Fruit fly (Drosophila melanogaster) whole organism, embryonic: ENCODE results near the gene cno.

Source experiments
- Bteb2 ChIP-seq: fragments of 200-800 bp; sonication (Bioruptor generic); optimal IDR thresholded peaks from 2 replicates; lab custom pipeline; 2016; ENCODE audit warnings: missing biosample characterization, missing genetic modification characterization
- CG10267 ChIP-seq: fragments of 200-800 bp; sonication (Bioruptor generic); optimal IDR thresholded peaks from 2 replicates; lab custom pipeline; 2018; ENCODE audit warnings: missing biosample characterization, mild to moderate bottlenecking, missing genetic modification characterization, moderate library complexity
- CG10321 ChIP-seq: fragments of 200-800 bp; sonication (Bioruptor generic); IDR thresholded peaks from 2 replicates; pipeline ENCODE4 v1.3.6; 2022; ENCODE audit warnings: missing biosample characterization, missing genetic modification characterization
- CG10431 ChIP-seq: fragments of 200-800 bp; sonication (Bioruptor generic); optimal IDR thresholded peaks from 3 replicates; lab custom pipeline; 2018; ENCODE audit warnings: missing biosample characterization, mild to moderate bottlenecking, missing genetic modification characterization
- CG11456 ChIP-seq: fragments of 200-800 bp; sonication (Bioruptor generic); IDR thresholded peaks from 3 replicates; pipeline ENCODE4 v1.3.6; 2022; ENCODE audit warnings: missing biosample characterization, missing genetic modification characterization
- CG12942 ChIP-seq: fragments of 200-800 bp; sonication (Bioruptor generic); optimal IDR thresholded peaks from 3 replicates; lab custom pipeline; 2016; ENCODE audit warnings: missing biosample characterization, missing genetic modification characterization
- CG13775 ChIP-seq: fragments of 200-800 bp; sonication (Bioruptor generic); optimal IDR thresholded peaks from 3 replicates; lab custom pipeline; 2017; ENCODE audit warnings: missing biosample characterization, mild to moderate bottlenecking, missing genetic modification characterization
- CG13894 ChIP-seq: fragments of 200-800 bp; sonication (Bioruptor generic); optimal IDR thresholded peaks from 3 replicates; lab custom pipeline; 2018; ENCODE audit warnings: missing biosample characterization, mild to moderate bottlenecking, missing genetic modification characterization, moderate library complexity
- CG14667 ChIP-seq: fragments of 200-800 bp; sonication (Bioruptor generic); IDR thresholded peaks from 2 replicates; pipeline ENCODE4 v1.3.6; 2022; ENCODE audit warnings: missing biosample characterization, missing genetic modification characterization
- CG14965 ChIP-seq: fragments of 200-800 bp; sonication (Bioruptor generic); optimal IDR thresholded peaks from 2 replicates; lab custom pipeline; 2016; ENCODE audit warnings: missing biosample characterization, missing genetic modification characterization, borderline replicate concordance
- CG16779 ChIP-seq: fragments of 200-800 bp; sonication (Bioruptor generic); IDR thresholded peaks from 2 replicates; pipeline ENCODE4 v1.3.6; 2022; ENCODE audit warnings: missing biosample characterization, missing genetic modification characterization
- CG1792 ChIP-seq: fragments of 200-800 bp; sonication (Bioruptor generic); optimal IDR thresholded peaks from 2 replicates; lab custom pipeline; 2016; ENCODE audit warnings: missing biosample characterization, missing genetic modification characterization
- CG31441 ChIP-seq: fragments of 200-800 bp; sonication (Bioruptor generic); IDR thresholded peaks from 2 replicates; pipeline ENCODE4 v1.3.6; 2022; ENCODE audit warnings: missing biosample characterization, missing genetic modification characterization
- CG43689 ChIP-seq: fragments of 200-800 bp; sonication (Bioruptor generic); IDR thresholded peaks from 2 replicates; pipeline ENCODE4 v1.3.6; 2022; ENCODE audit warnings: missing biosample characterization, missing genetic modification characterization
- CG4424 ChIP-seq: fragments of 200-800 bp; sonication (Bioruptor generic); optimal IDR thresholded peaks from 3 replicates; lab custom pipeline; 2016; ENCODE audit warnings: missing biosample characterization, missing genetic modification characterization
- CG5245 ChIP-seq: fragments of 200-800 bp; sonication (Bioruptor generic); optimal IDR thresholded peaks from 3 replicates; lab custom pipeline; 2016; ENCODE audit warnings: missing biosample characterization, missing genetic modification characterization
- CG7745 ChIP-seq: fragments of 200-800 bp; sonication (Bioruptor generic); optimal IDR thresholded peaks from 2 replicates; lab custom pipeline; 2018; ENCODE audit warnings: missing biosample characterization, mild to moderate bottlenecking, missing genetic modification characterization, moderate library complexity
- CG7839 ChIP-seq: fragments of 200-800 bp; sonication (Bioruptor generic); optimal IDR thresholded peaks from 3 replicates; lab custom pipeline; 2018; ENCODE audit warnings: missing biosample characterization, mild to moderate bottlenecking, missing genetic modification characterization, moderate library complexity
- CG8388 ChIP-seq: fragments of 200-800 bp; sonication (Bioruptor generic); optimal IDR thresholded peaks from 2 replicates; lab custom pipeline; 2019; ENCODE audit warnings: missing biosample characterization, mild to moderate bottlenecking, missing genetic modification characterization, moderate library complexity
- CG8765 ChIP-seq: fragments of 200-800 bp; sonication (Bioruptor generic); IDR thresholded peaks from 2 replicates; pipeline ENCODE4 v1.3.6; 2022; ENCODE audit warnings: missing biosample characterization, missing genetic modification characterization
- CG9609 ChIP-seq: fragments of 200-800 bp; sonication (Bioruptor generic); optimal IDR thresholded peaks from 3 replicates; lab custom pipeline; 2016; ENCODE audit warnings: missing biosample characterization, missing genetic modification characterization
- CG9797 ChIP-seq: fragments of 200-800 bp; sonication (Bioruptor generic); optimal IDR thresholded peaks from 3 replicates; lab custom pipeline; 2018; ENCODE audit warnings: missing biosample characterization, mild to moderate bottlenecking, missing genetic modification characterization
- Doc3 ChIP-seq: fragments of 200-800 bp; sonication (Bioruptor generic); IDR thresholded peaks from 3 replicates; pipeline ENCODE4 v1.3.6; 2022; ENCODE audit warnings: missing biosample characterization, missing genetic modification characterization; ENCODE audit not compliant: partially characterized antibody
- Drgx ChIP-seq: fragments of 200-800 bp; sonication (Bioruptor generic); IDR thresholded peaks from 2 replicates; pipeline ENCODE4 v1.3.6; 2022; ENCODE audit warnings: missing biosample characterization, missing genetic modification characterization
- E2f2 ChIP-seq: fragments of 200-800 bp; sonication (Bioruptor generic); IDR thresholded peaks from 2 replicates; pipeline ENCODE4 v1.3.6; 2022; ENCODE audit warnings: missing biosample characterization, missing genetic modification characterization
- Fer1 ChIP-seq: fragments of 200-800 bp; sonication (Bioruptor generic); optimal IDR thresholded peaks from 2 replicates; lab custom pipeline; 2017; ENCODE audit warnings: missing biosample characterization, mild to moderate bottlenecking, missing genetic modification characterization
- HHEX ChIP-seq: fragments of 200-800 bp; sonication (Bioruptor generic); optimal IDR thresholded peaks from 3 replicates; lab custom pipeline; 2017; ENCODE audit warnings: missing biosample characterization, mild to moderate bottlenecking, missing genetic modification characterization, missing genetic modification reagents
- HLHmδ ChIP-seq: fragments of 200-800 bp; sonication (Bioruptor generic); optimal IDR thresholded peaks from 2 replicates; lab custom pipeline; 2018; ENCODE audit warnings: missing biosample characterization, mild to moderate bottlenecking, missing genetic modification characterization, moderate library complexity
- Lhr ChIP-seq: fragments of 200-800 bp; sonication (Bioruptor generic); optimal IDR thresholded peaks from 3 replicates; lab custom pipeline; 2017; ENCODE audit warnings: mild to moderate bottlenecking, missing biosample characterization, missing genetic modification reagents, missing genetic modification characterization
- Neu2 ChIP-seq: fragments of 200-800 bp; sonication (Bioruptor generic); optimal IDR thresholded peaks from 3 replicates; lab custom pipeline; 2016; ENCODE audit warnings: missing biosample characterization, missing genetic modification characterization, borderline replicate concordance
- Nf-YB ChIP-seq: fragments of 200-800 bp; sonication (Bioruptor generic); optimal IDR thresholded peaks from 3 replicates; lab custom pipeline; 2019; ENCODE audit warnings: missing biosample characterization, mild to moderate bottlenecking, missing genetic modification characterization, moderate library complexity
- Sox100B ChIP-seq: fragments of 200-800 bp; sonication (Bioruptor generic); optimal IDR thresholded peaks from 3 replicates; lab custom pipeline; 2018; ENCODE audit warnings: missing biosample characterization, mild to moderate bottlenecking, missing genetic modification characterization
- Sry-δ ChIP-seq: fragments of 200-800 bp; sonication (Bioruptor generic); optimal IDR thresholded peaks from 2 replicates; lab custom pipeline; 2016; ENCODE audit warnings: missing biosample characterization, missing genetic modification characterization
- Taf1 ChIP-seq: fragments of 200-800 bp; sonication (Bioruptor generic); IDR thresholded peaks from 2 replicates; pipeline ENCODE4 v1.3.6; 2022; ENCODE audit warnings: missing biosample characterization, missing genetic modification characterization
- Xbp1 ChIP-seq: fragments of 200-800 bp; sonication (Bioruptor generic); optimal IDR thresholded peaks from 3 replicates; lab custom pipeline; 2016; ENCODE audit warnings: missing biosample characterization, mild to moderate bottlenecking, missing genetic modification characterization
- cato ChIP-seq: fragments of 200-800 bp; sonication (Bioruptor generic); optimal IDR thresholded peaks from 2 replicates; lab custom pipeline; 2016; ENCODE audit warnings: missing biosample characterization, missing genetic modification characterization, borderline replicate concordance
- ci ChIP-seq: fragments of 200-800 bp; sonication (Bioruptor generic); IDR thresholded peaks from 3 replicates; pipeline ENCODE4 v1.3.6; 2022; ENCODE audit warnings: missing biosample characterization, missing genetic modification characterization
- dm ChIP-seq: fragments of 200-800 bp; sonication (Bioruptor generic); optimal IDR thresholded peaks from 3 replicates; lab custom pipeline; 2016; ENCODE audit warnings: missing biosample characterization, missing genetic modification characterization
- dmrt11E ChIP-seq: fragments of 200-800 bp; sonication (Bioruptor generic); optimal IDR thresholded peaks from 3 replicates; lab custom pipeline; 2018; ENCODE audit warnings: missing biosample characterization, mild to moderate bottlenecking, missing genetic modification characterization, moderate library complexity
- gem ChIP-seq: fragments of 200-800 bp; sonication (Bioruptor generic); optimal IDR thresholded peaks from 2 replicates; lab custom pipeline; 2019; ENCODE audit warnings: missing biosample characterization, mild to moderate bottlenecking, missing genetic modification characterization, moderate library complexity
- prd ChIP-seq, 3 experiments: fragments of >200 bp in 2 of 3; fragments of 200-800 bp in 1 of 3; sonication (Bioruptor generic) in 1 of 3; optimal IDR thresholded peaks in 2 of 3; IDR thresholded peaks in 1 of 3; 2 replicates in 2 of 3; 3 replicates in 1 of 3; pipeline versions ENCODE4 v1.3.6 to Lab custom; 2017 to 2022; ENCODE audit warnings: missing biosample characterization in 1 of 3, missing genetic modification characterization in 1 of 3
- pros ChIP-seq: fragments of 200-800 bp; sonication (Bioruptor generic); optimal IDR thresholded peaks from 3 replicates; lab custom pipeline; 2019; ENCODE audit warnings: missing biosample characterization, mild to moderate bottlenecking, missing genetic modification characterization, moderate library complexity
- psq ChIP-seq: fragments of 200-800 bp; sonication (Bioruptor generic); optimal IDR thresholded peaks from 2 replicates; lab custom pipeline; 2017; ENCODE audit warnings: missing biosample characterization, missing genetic modification characterization
- rib ChIP-seq: fragments of 200-800 bp; sonication (Bioruptor generic); IDR thresholded peaks from 2 replicates; pipeline ENCODE4 v1.3.6; 2022; ENCODE audit warnings: missing biosample characterization, missing genetic modification characterization
- row ChIP-seq: fragments of 200-800 bp; sonication (Bioruptor generic); IDR thresholded peaks from 3 replicates; pipeline ENCODE4 v1.3.6; 2022; ENCODE audit warnings: missing biosample characterization, missing genetic modification characterization
- tin ChIP-seq: fragments of 200-800 bp; sonication (Bioruptor generic); optimal IDR thresholded peaks from 3 replicates; lab custom pipeline; 2016; ENCODE audit warnings: missing biosample characterization, missing genetic modification characterization
- z ChIP-seq: fragments of 200-800 bp; sonication (Bioruptor generic); IDR thresholded peaks from 3 replicates; pipeline ENCODE4 v1.3.6; 2022; ENCODE audit warnings: missing biosample characterization, missing genetic modification characterization

Gene cno

DNA sequence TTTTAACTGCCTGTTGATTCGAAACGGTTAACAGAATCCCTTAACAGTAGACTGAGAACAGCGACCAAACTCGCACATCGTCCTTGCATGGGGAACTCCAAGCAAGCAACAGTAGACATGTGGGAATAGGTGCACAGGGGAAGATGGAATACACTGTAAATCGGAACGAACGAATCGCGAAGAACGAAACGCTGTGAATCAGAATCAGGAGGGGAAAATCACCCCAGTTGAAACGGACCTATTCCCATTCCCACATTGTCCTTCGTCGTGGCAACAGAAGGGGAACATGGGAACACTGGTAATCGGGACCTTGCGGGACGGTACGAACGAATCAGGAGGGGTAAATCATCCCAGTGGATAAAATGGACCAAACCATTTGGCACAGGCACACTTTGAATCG lies 66.7 kb downstream of the cno start, which contains the start of gene dpr16 (continued):
- TF ChIP-seq HLHmδ (GFP tag; lab: Kevin White, UChicago) (no peak), CG10267 (no peak), CG13894 (tag; lab: Kevin White, UChicago) (peak; percentile 49), Nf-YB (peak; percentile 68), CG7745 (tag; lab: Kevin White, UChicago) (no peak), CG8388 (GFP tag; lab: Kevin White, UChicago) (no peak), CG14965 (GFP tag; lab: Kevin White, UChicago) (no peak)

dm6 chr3R:5138889-5139288 lies 78.4 kb downstream of the cno start, which contains the start of gene CG12589:
Gene CG12589, minus strand, starts transcription at chr3R:5138989.
- TF ChIP-seq row (GFP tag; lab: Robert Waterston, UW) (no peak), z (GFP tag; lab: Robert Waterston, UW) (no peak), Taf1 (no peak), CG11456 (GFP tag; lab: Robert Waterston, UW) (no peak), ci (GFP tag; lab: Robert Waterston, UW) (no peak), CG43689 (GFP tag; lab: Robert Waterston, UW) (no peak), prd (optimal IDR thresholded peaks at IDR 0.05; lab: Kevin White, UChicago) (no peak), prd (GFP tag; IDR thresholded peaks at IDR 0.05; lab: Robert Waterston, UW) (no peak), Xbp1 (GFP tag; lab: Kevin White, UChicago) (no peak)
- TF ChIP-seq, all 482 proteins: peak for 0

DNA sequence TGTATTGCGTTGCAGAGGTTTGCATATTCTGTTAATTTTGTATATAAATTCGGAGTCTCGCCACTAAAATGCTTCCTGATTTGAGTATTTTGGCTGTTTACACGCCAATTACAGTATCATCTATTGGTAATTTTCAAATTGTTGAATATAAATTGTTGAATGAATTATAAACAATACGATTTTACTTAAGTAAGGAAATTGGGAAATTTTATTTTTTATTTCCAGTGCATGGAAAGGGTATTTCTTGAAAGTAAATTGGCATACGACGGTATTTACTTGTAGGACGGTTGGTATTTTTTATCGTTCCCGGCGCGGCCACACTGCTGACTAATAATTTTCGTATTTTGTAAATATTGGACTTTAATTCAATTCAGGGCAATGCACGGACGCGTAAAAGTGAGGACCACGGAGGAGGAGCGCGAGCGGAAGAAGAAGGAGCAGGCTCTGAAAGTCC lies 89.4 kb downstream of the cno start, which contains the start of gene RabGGTa:
RabGGTa (plus strand) TSS at position 298 of the 454 bp plus-strand sequence.
- peak; percentile 55 for TF ChIP-seq Bteb2
- peak; percentile 71 for TF ChIP-seq CG7839 (tag; lab: Kevin White, UChicago)
- peak; percentile 42 for TF ChIP-seq tin (GFP tag; lab: Kevin White, UChicago)
- peak; percentile 54 for TF ChIP-seq CG1792
- TF ChIP-seq CG10267 = peak; percentile 58
- 0 out of 2 replicates have a peak, but pooled peaks have one; percentile 8 for TF ChIP-seq CG10321
- peak; percentile 35; the same call in 1 of the 2 replicates for TF ChIP-seq CG14667
- peak; percentile 38 for TF ChIP-seq cato (GFP tag; lab: Kevin White, UChicago)
- TF ChIP-seq Drgx = peak; percentile 71
- peak; percentile 33 for TF ChIP-seq Sry-δ (GFP tag; lab: Kevin White, UChicago)
- TF ChIP-seq CG31441 = peak; percentile 74
- TF ChIP-seq gem (tag; lab: Kevin White, UChicago) = peak; percentile 84
- TF ChIP-seq CG9797 (GFP tag; lab: Kevin White, UChicago) = peak; percentile 67
- TF ChIP-seq CG12942 (GFP tag; lab: Kevin White, UChicago) = peak; percentile 39
- TF ChIP-seq CG4424 (GFP tag; lab: Kevin White, UChicago) = peak; percentile 57
- peak; percentile 59 for TF ChIP-seq Sox100B
- no peak for TF ChIP-seq Doc3 (GFP tag; lab: Robert Waterston, UW)
- peak; percentile 29 for TF ChIP-seq dm
- TF ChIP-seq CG9609 (GFP tag; lab: Kevin White, UChicago) = peak; percentile 49
- TF ChIP-seq Fer1 (GFP tag; lab: Kevin White, UChicago) = peak; percentile 68
- no peak for TF ChIP-seq CG16779
- no peak for TF ChIP-seq rib
- peak; percentile 24 for TF ChIP-seq CG10431
- TF ChIP-seq CG5245 (GFP tag; lab: Kevin White, UChicago) = no peak
- peak; percentile 62 for TF ChIP-seq CG13775 (GFP tag; lab: Kevin White, UChicago)
- no peak for TF ChIP-seq pros (GFP tag; lab: Kevin White, UChicago)
- TF ChIP-seq Lhr (GFP tag; lab: Kevin White, UChicago) = peak; percentile 67
- no peak for TF ChIP-seq Neu2 (GFP tag; lab: Kevin White, UChicago)
- TF ChIP-seq CG11456 (GFP tag; lab: Robert Waterston, UW) = peak; percentile 77; the same call in 2 of the 3 replicates
- peak; percentile 69 for TF ChIP-seq dmrt11E (tag; lab: Kevin White, UChicago)
- no peak for TF ChIP-seq CG8765 (GFP tag; lab: Robert Waterston, UW)
- peak; percentile 39 for TF ChIP-seq E2f2 (GFP tag; lab: Robert Waterston, UW)
- TF ChIP-seq psq (GFP tag; lab: Kevin White, UChicago) = peak; percentile 17
- TF ChIP-seq HHEX = peak; percentile 50
